Fruit fly (Drosophila melanogaster) whole organism, embryonic: ENCODE data around the gene CG31886.
A peak's percentile ranks its signal among the peaks of the same experiment; 100 is the strongest.

Experiments
- Blimp-1 ChIP-seq: fragments of 200-800 bp; sonication (Bioruptor generic); optimal IDR thresholded peaks from 3 replicates; lab custom pipeline; 2018; ENCODE audit warnings: missing biosample characterization, missing genetic modification characterization, mild to moderate bottlenecking, moderate library complexity, missing genetic modification reagents
- CG10147 ChIP-seq: fragments of 200-800 bp; sonication (Bioruptor generic); optimal IDR thresholded peaks from 2 replicates; lab custom pipeline; 2019; ENCODE audit warnings: missing biosample characterization, mild to moderate bottlenecking, missing genetic modification characterization, moderate library complexity
- CG1024 ChIP-seq: fragments of 200-800 bp; sonication (Bioruptor generic); IDR thresholded peaks from 2 replicates; pipeline ENCODE4 v1.3.6; 2022; ENCODE audit warnings: missing biosample characterization, missing genetic modification characterization
- CG10267 ChIP-seq: fragments of 200-800 bp; sonication (Bioruptor generic); optimal IDR thresholded peaks from 2 replicates; lab custom pipeline; 2018; ENCODE audit warnings: missing biosample characterization, mild to moderate bottlenecking, missing genetic modification characterization, moderate library complexity
- CG11085 ChIP-seq: fragments of 200-800 bp; sonication (Bioruptor generic); IDR thresholded peaks from 2 replicates; pipeline ENCODE4 v1.3.6; 2022; ENCODE audit warnings: missing biosample characterization, missing genetic modification characterization
- CG11456 ChIP-seq: fragments of 200-800 bp; sonication (Bioruptor generic); IDR thresholded peaks from 3 replicates; pipeline ENCODE4 v1.3.6; 2022; ENCODE audit warnings: missing biosample characterization, missing genetic modification characterization
- CG14710 ChIP-seq: fragments of 200-800 bp; sonication (Bioruptor generic); optimal IDR thresholded peaks from 3 replicates; lab custom pipeline; 2019; ENCODE audit warnings: missing biosample characterization, mild to moderate bottlenecking, missing genetic modification characterization, moderate library complexity
- CG14860 ChIP-seq: fragments of 200-800 bp; sonication (Bioruptor generic); IDR thresholded peaks from 3 replicates; pipeline ENCODE4 v1.3.6; 2022; ENCODE audit warnings: missing biosample characterization, missing genetic modification characterization; ENCODE audit not compliant: partially characterized antibody
- CG15269 ChIP-seq: fragments of 200-800 bp; sonication (Bioruptor generic); optimal IDR thresholded peaks from 2 replicates; lab custom pipeline; 2018; ENCODE audit warnings: missing biosample characterization, mild to moderate bottlenecking, missing genetic modification characterization, moderate library complexity
- CG18011 ChIP-seq: fragments of 200-800 bp; sonication (Bioruptor generic); optimal IDR thresholded peaks from 2 replicates; lab custom pipeline; 2017; ENCODE audit warnings: missing biosample characterization, missing genetic modification characterization, mild to moderate bottlenecking, moderate library complexity, missing genotype
- CG18476 ChIP-seq: fragments of 200-800 bp; sonication (Bioruptor generic); optimal IDR thresholded peaks from 2 replicates; lab custom pipeline; 2016; ENCODE audit warnings: missing biosample characterization, mild to moderate bottlenecking, missing genetic modification characterization
- CG4328 ChIP-seq: fragments of 200-800 bp; sonication (Bioruptor generic); optimal IDR thresholded peaks from 3 replicates; lab custom pipeline; 2017; ENCODE audit warnings: missing biosample characterization, missing genetic modification reagents, missing genetic modification characterization
- CG6654 ChIP-seq: fragments of 200-800 bp; sonication (Bioruptor generic); optimal IDR thresholded peaks from 2 replicates; lab custom pipeline; 2017; ENCODE audit warnings: missing biosample characterization, mild to moderate bottlenecking, missing genetic modification characterization
- CG7963 ChIP-seq: fragments of 200-800 bp; sonication (Bioruptor generic); IDR thresholded peaks from 3 replicates; pipeline ENCODE4 v1.3.6; 2022; ENCODE audit warnings: missing biosample characterization, missing genetic modification characterization; ENCODE audit not compliant: partially characterized antibody
- CG7987 ChIP-seq: fragments of 200-800 bp; sonication (Bioruptor generic); optimal IDR thresholded peaks from 2 replicates; lab custom pipeline; 2018; ENCODE audit warnings: missing biosample characterization, mild to moderate bottlenecking, missing genetic modification characterization, moderate library complexity
- CG8944 ChIP-seq: fragments of 200-800 bp; sonication (Bioruptor generic); optimal IDR thresholded peaks from 3 replicates; lab custom pipeline; 2016; ENCODE audit warnings: missing biosample characterization, missing genetic modification characterization
- CG9932 ChIP-seq: fragments of 200-800 bp; sonication (Bioruptor generic); IDR thresholded peaks from 2 replicates; pipeline ENCODE4 v1.3.6; 2022; ENCODE audit warnings: missing biosample characterization, missing genetic modification characterization
- CrebB ChIP-seq: fragments of 200-800 bp; sonication (Bioruptor generic); optimal IDR thresholded peaks from 3 replicates; lab custom pipeline; 2018; ENCODE audit warnings: missing biosample characterization, mild to moderate bottlenecking, missing genetic modification characterization
- Dad ChIP-seq: fragments of 200-800 bp; sonication (Bioruptor generic); optimal IDR thresholded peaks from 3 replicates; lab custom pipeline; 2016; ENCODE audit warnings: missing biosample characterization, missing genetic modification characterization
- E2f2 ChIP-seq: fragments of 200-800 bp; sonication (Bioruptor generic); IDR thresholded peaks from 2 replicates; pipeline ENCODE4 v1.3.6; 2022; ENCODE audit warnings: missing biosample characterization, missing genetic modification characterization
- HHEX ChIP-seq: fragments of 200-800 bp; sonication (Bioruptor generic); optimal IDR thresholded peaks from 3 replicates; lab custom pipeline; 2017; ENCODE audit warnings: missing biosample characterization, mild to moderate bottlenecking, missing genetic modification characterization, missing genetic modification reagents
- HLHmδ ChIP-seq: fragments of 200-800 bp; sonication (Bioruptor generic); optimal IDR thresholded peaks from 2 replicates; lab custom pipeline; 2018; ENCODE audit warnings: missing biosample characterization, mild to moderate bottlenecking, missing genetic modification characterization, moderate library complexity
- Hr78 ChIP-seq, 2 experiments: fragments of 200-800 bp in 1 of 2; fragments of >200 bp in 1 of 2; sonication (Bioruptor generic) in 1 of 2; optimal IDR thresholded peaks; 2 replicates each; lab custom pipeline; 2017 to 2019; ENCODE audit warnings: missing biosample characterization in 2 of 2, missing genetic modification characterization in 2 of 2, mild to moderate bottlenecking in 1 of 2, moderate library complexity in 1 of 2
- Lhr ChIP-seq: fragments of 200-800 bp; sonication (Bioruptor generic); optimal IDR thresholded peaks from 3 replicates; lab custom pipeline; 2017; ENCODE audit warnings: mild to moderate bottlenecking, missing biosample characterization, missing genetic modification reagents, missing genetic modification characterization
- NC2β ChIP-seq: fragments of 200-800 bp; sonication (Bioruptor generic); optimal IDR thresholded peaks from 2 replicates; lab custom pipeline; 2016; ENCODE audit warnings: missing biosample characterization, missing genetic modification characterization
- NFAT ChIP-seq: fragments of 200-800 bp; sonication (Bioruptor generic); IDR thresholded peaks from 2 replicates; pipeline ENCODE4 v1.3.6; 2022; ENCODE audit warnings: missing biosample characterization, missing genetic modification characterization
- Rfx ChIP-seq: fragments of 200-800 bp; sonication (Bioruptor generic); IDR thresholded peaks from 2 replicates; pipeline ENCODE4 v1.3.6; 2022; ENCODE audit warnings: missing biosample characterization, missing genetic modification characterization
- Sry-δ ChIP-seq: fragments of 200-800 bp; sonication (Bioruptor generic); optimal IDR thresholded peaks from 2 replicates; lab custom pipeline; 2016; ENCODE audit warnings: missing biosample characterization, missing genetic modification characterization
- Tbp ChIP-seq: fragments of >200 bp; optimal IDR thresholded peaks from 2 replicates; lab custom pipeline; 2018; ENCODE audit warnings: missing biosample characterization, missing genetic modification characterization
- aop ChIP-seq: fragments of 200-800 bp; sonication (Bioruptor generic); IDR thresholded peaks from 2 replicates; pipeline ENCODE4 v1.3.6; 2022; ENCODE audit warnings: missing biosample characterization, missing genetic modification characterization
- caup ChIP-seq: fragments of 200-800 bp; sonication (Bioruptor generic); optimal IDR thresholded peaks from 3 replicates; lab custom pipeline; 2017; ENCODE audit warnings: missing biosample characterization, mild to moderate bottlenecking, missing genetic modification characterization, moderate library complexity; ENCODE audit not compliant: severe bottlenecking
- corto ChIP-seq: fragments of 200-800 bp; sonication (Bioruptor generic); optimal IDR thresholded peaks from 2 replicates; lab custom pipeline; 2016; ENCODE audit warnings: missing biosample characterization, mild to moderate bottlenecking, missing genetic modification characterization, moderate library complexity
- crp ChIP-seq, 2 experiments: fragments of 200-800 bp; sonication (Bioruptor generic); optimal IDR thresholded peaks; 2 replicates in 1 of 2; 3 replicates in 1 of 2; lab custom pipeline; 2017; ENCODE audit warnings: missing biosample characterization in 2 of 2, missing genetic modification characterization in 2 of 2, mild to moderate bottlenecking in 1 of 2, moderate library complexity in 1 of 2
- dan ChIP-seq: fragments of 200-800 bp; sonication (Bioruptor generic); IDR thresholded peaks from 2 replicates; pipeline ENCODE4 v1.3.6; 2022; ENCODE audit warnings: missing biosample characterization, missing genetic modification characterization
- emc ChIP-seq: fragments of 200-800 bp; sonication (Bioruptor generic); optimal IDR thresholded peaks from 2 replicates; lab custom pipeline; 2016; ENCODE audit warnings: missing biosample characterization, missing genetic modification characterization
- eve ChIP-seq, 2 experiments: fragments of >200 bp; optimal IDR thresholded peaks; 2 replicates each; lab custom pipeline; 2017; ENCODE audit warnings: missing biosample characterization in 2 of 2, missing genetic modification characterization in 2 of 2
- fd3F ChIP-seq: fragments of 200-800 bp; sonication (Bioruptor generic); optimal IDR thresholded peaks from 2 replicates; lab custom pipeline; 2018; ENCODE audit warnings: missing biosample characterization, mild to moderate bottlenecking, missing genetic modification characterization, moderate library complexity
- grau ChIP-seq: fragments of 200-800 bp; optimal IDR thresholded peaks from 3 replicates; lab custom pipeline; 2019; ENCODE audit warnings: missing biosample characterization, mild to moderate bottlenecking, missing genetic modification characterization, moderate library complexity
- hkb ChIP-seq, 2 experiments: fragments of 200-800 bp in 1 of 2; fragments of >200 bp in 1 of 2; sonication (Bioruptor generic) in 1 of 2; IDR thresholded peaks in 1 of 2; optimal IDR thresholded peaks in 1 of 2; 2 replicates each; pipeline versions ENCODE4 v1.3.6 to Lab custom; 2017 to 2022; ENCODE audit warnings: missing biosample characterization in 1 of 2, missing genetic modification characterization in 1 of 2
- insv ChIP-seq, 2 experiments: fragments of 200-800 bp; sonication (Bioruptor generic); optimal IDR thresholded peaks; 3 replicates each; lab custom pipeline; 2016 to 2018; ENCODE audit warnings: missing biosample characterization in 2 of 2, missing genetic modification characterization in 2 of 2
- inv ChIP-seq: fragments of 200-800 bp; sonication (Bioruptor generic); IDR thresholded peaks from 2 replicates; pipeline ENCODE4 v1.3.6; 2022; ENCODE audit warnings: missing biosample characterization, missing genetic modification characterization; ENCODE audit not compliant: partially characterized antibody
- lab ChIP-seq: fragments of 200-800 bp; sonication (Bioruptor generic); optimal IDR thresholded peaks from 3 replicates; lab custom pipeline; 2017; ENCODE audit warnings: missing biosample characterization, missing genetic modification characterization, mild to moderate bottlenecking, moderate library complexity, missing genetic modification reagents
- lov ChIP-seq, 2 experiments: fragments of 200-800 bp in 1 of 2; fragments of >200 bp in 1 of 2; sonication (Bioruptor generic) in 1 of 2; IDR thresholded peaks in 1 of 2; optimal IDR thresholded peaks in 1 of 2; 2 replicates in 1 of 2; 3 replicates in 1 of 2; pipeline versions ENCODE4 v1.3.6 to Lab custom; 2017 to 2022; ENCODE audit warnings: missing biosample characterization in 1 of 2, missing genetic modification characterization in 1 of 2
- org-1 ChIP-seq: fragments of 200-800 bp; sonication (Bioruptor generic); optimal IDR thresholded peaks from 2 replicates; lab custom pipeline; 2017; ENCODE audit warnings: missing biosample characterization, missing genetic modification characterization
- sob ChIP-seq: fragments of 200-800 bp; sonication (Bioruptor generic); IDR thresholded peaks from 2 replicates; pipeline ENCODE4 v1.3.6; 2022; ENCODE audit warnings: missing biosample characterization, missing genetic modification characterization
- tgo ChIP-seq: fragments of 200-800 bp; sonication (Bioruptor generic); IDR thresholded peaks from 3 replicates; pipeline ENCODE4 v1.3.6; 2022; ENCODE audit warnings: missing biosample characterization, missing genetic modification characterization
- vfl ChIP-seq: fragments of 200-800 bp; sonication (Bioruptor generic); optimal IDR thresholded peaks from 2 replicates; lab custom pipeline; 2016; ENCODE audit warnings: missing biosample characterization, missing genetic modification characterization

CG31886 gene

dm6 chr2L:8958046-8958497, 779 bp downstream of the CG31886 start (continued):
- TF ChIP-seq Blimp-1 (GFP tag; lab: Kevin White, UChicago) (peak; percentile 93), Hr78 (GFP tag; optimal IDR thresholded peaks at IDR 0.05; lab: Kevin White, UChicago) (peak in 1 of 2 experiments; percentile 95), caup (GFP tag; lab: Kevin White, UChicago) (peak; percentile 88), CG11456 (no peak; the same call in none of the 3 replicates), lov (optimal IDR thresholded peaks at IDR 0.05; lab: Kevin White, UChicago) (no peak), lov (GFP tag; IDR thresholded peaks at IDR 0.05; lab: Robert Waterston, UW) (peak; percentile 97; the same call in 2 of the 3 replicates), aop (peak; percentile 79), Lhr (peak; percentile 80), CG14710 (tag; lab: Kevin White, UChicago) (peak; percentile 94), org-1 (peak; percentile 91), CG1024 (peak; percentile 94), CG14860 (GFP tag; lab: Robert Waterston, UW) (no peak), NC2β (GFP tag; lab: Kevin White, UChicago) (peak; percentile 90), corto (GFP tag; lab: Kevin White, UChicago) (no peak), CG15269 (tag; lab: Kevin White, UChicago) (peak; percentile 90), sob (GFP tag; lab: Robert Waterston, UW) (peak; percentile 98), Tbp (GFP tag; lab: Kevin White, UChicago) (no peak), dan (GFP tag; lab: Robert Waterston, UW) (no peak), CG8944 (GFP tag; lab: Kevin White, UChicago) (peak; percentile 83), CG9932 (peak; percentile 96), HHEX (peak; percentile 86), CG7963 (no peak), vfl (GFP tag; lab: Kevin White, UChicago) (peak; percentile 75), tgo (peak; percentile 98), fd3F (peak; percentile 83), lab (peak; percentile 94), emc (GFP tag; lab: Kevin White, UChicago) (peak; percentile 74), CG11085 (GFP tag; lab: Robert Waterston, UW) (peak; percentile 93), insv (GFP tag; optimal IDR thresholded peaks at IDR 0.05; lab: Kevin White, UChicago) (peak in 1 of 2 experiments; percentile 46), CrebB (peak; percentile 85), Sry-δ (GFP tag; lab: Kevin White, UChicago) (peak; percentile 54), grau (tag; lab: Kevin White, UChicago) (peak; percentile 92), HLHmδ (peak; percentile 77), CG10267 (tag; lab: Kevin White, UChicago) (peak; percentile 94), CG6654 (GFP tag; lab: Kevin White, UChicago) (peak; percentile 59), hkb (optimal IDR thresholded peaks at IDR 0.05; lab: Kevin White, UChicago) (no peak), hkb (GFP tag; IDR thresholded peaks at IDR 0.05; lab: Robert Waterston, UW) (peak; percentile 100), Dad (GFP tag; lab: Kevin White, UChicago) (peak; percentile 81), Rfx (GFP tag; lab: Robert Waterston, UW) (peak; percentile 96), inv (GFP tag; lab: Robert Waterston, UW) (no peak), CG18011 (GFP tag; lab: Kevin White, UChicago) (peak; percentile 72), CG7987 (GFP tag; lab: Kevin White, UChicago) (peak; percentile 91), NFAT (GFP tag; lab: Robert Waterston, UW) (peak; percentile 90), eve (GFP tag; optimal IDR thresholded peaks at IDR 0.05; lab: Kevin White, UChicago) (peak in 1 of 2 experiments; percentile 93), CG18476 (GFP tag; lab: Kevin White, UChicago) (peak; percentile 88), CG4328 (GFP tag; lab: Kevin White, UChicago) (peak; percentile 66), CG10147 (GFP tag; lab: Kevin White, UChicago) (peak; percentile 81), E2f2 (GFP tag; lab: Robert Waterston, UW) (peak; percentile 98), crp (GFP tag; optimal IDR thresholded peaks at IDR 0.05; lab: Kevin White, UChicago) (peak in 1 of 2 experiments; percentile 65)
